Worm (Caenorhabditis elegans): Measurements from ENCODE around the gene ire-1.

DNA sequence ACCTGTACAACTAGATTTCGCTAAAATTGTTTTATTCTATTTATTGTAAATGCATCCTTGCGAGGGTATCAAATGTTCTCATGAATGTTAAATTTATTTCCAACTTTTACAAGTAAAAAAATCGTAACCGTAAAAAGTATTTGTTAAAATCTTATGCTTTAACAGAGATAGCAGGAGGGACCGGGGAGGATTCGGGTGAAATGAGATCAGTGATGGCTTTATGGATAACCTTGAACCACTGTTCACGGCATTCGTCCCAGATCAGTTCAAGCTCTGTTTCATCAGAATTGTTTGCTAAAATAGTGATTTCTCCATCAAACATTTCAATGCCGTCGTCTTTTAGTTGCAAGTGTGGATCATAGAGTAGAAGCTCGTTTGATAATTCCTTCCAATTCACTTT is 16.4 kb upstream of the ire-1 start:
- TF ChIP-seq T22C8.4 (GFP tag; IDR thresholded peaks at IDR 0.05) (no peak), cog-1 (tag; optimal IDR thresholded peaks at IDR 0.05) (no peak), ref-1 (GFP tag; conservative IDR thresholded peaks at IDR 0.05) (no peak), flt-1 (GFP tag; IDR thresholded peaks at IDR 0.05) (no peak), klf-2 (GFP tag; conservative IDR thresholded peaks at IDR 0.05) (no peak)

All from whole organism, midembryonic.